Worm (Caenorhabditis elegans) whole organism, L2 larva: ENCODE results near the gene C06E2.2.

Experiments used
- nhr-23 ChIP-seq: fragments of 150-350 bp; optimal IDR thresholded peaks from 2 replicates; lab custom pipeline; 2014; ENCODE audit warnings: missing biosample characterization, missing genetic modification reagents, missing genetic modification characterization
- skn-1 ChIP-seq: sonication (generic microtip); optimal IDR thresholded peaks from 2 replicates; lab custom pipeline; 2017; ENCODE audit warnings: missing biosample characterization, missing genetic modification characterization

- TF ChIP-seq nhr-23 (no peak), skn-1 (tag; lab: Kevin White, UChicago) (no peak)
These were observed 12.0 kb downstream of the C06E2.2 start for ce11 chrX:8891393-8891953.
